Worm (Caenorhabditis elegans) whole organism, L2 larva: ENCODE data around the gene shpk-1.

Experiments
- C34F6.9 ChIP-seq: fragments of 150-350 bp; optimal IDR thresholded peaks from 2 replicates; lab custom pipeline; 2014; ENCODE audit warnings: missing biosample characterization, missing genetic modification characterization
- F13H6.1 ChIP-seq: sonication (generic microtip); optimal IDR thresholded peaks from 2 replicates; lab custom pipeline; 2016; ENCODE audit warnings: missing genetic modification characterization, missing compliant biosample characterization
- Y55F3AM.14 ChIP-seq: fragments of 200-800 bp; sonication (Bioruptor generic); optimal IDR thresholded peaks from 2 replicates; lab custom pipeline; 2018; ENCODE audit warnings: mild to moderate bottlenecking, missing genetic modification characterization, missing compliant biosample characterization
- alr-1 ChIP-seq: fragments of 150-350 bp; optimal IDR thresholded peaks from 2 replicates; lab custom pipeline; 2014; ENCODE audit warnings: missing biosample characterization, missing genetic modification characterization
- aly-2 ChIP-seq: fragments of 150-350 bp; optimal IDR thresholded peaks from 2 replicates; lab custom pipeline; 2014; ENCODE audit warnings: missing biosample characterization, missing genetic modification characterization
- blmp-1 ChIP-seq: sonication (generic microtip); optimal IDR thresholded peaks from 2 replicates; lab custom pipeline; 2017; ENCODE audit warnings: missing genetic modification characterization, mild to moderate bottlenecking, missing compliant biosample characterization, antibody characterized with exemption, moderate library complexity; ENCODE audit not compliant: insufficient read depth
- ceh-82 ChIP-seq: fragments of 150-350 bp; optimal IDR thresholded peaks from 2 replicates; lab custom pipeline; 2014; ENCODE audit warnings: missing biosample characterization, missing genetic modification characterization
- crh-2 ChIP-seq: sonication (generic microtip); optimal IDR thresholded peaks from 2 replicates; lab custom pipeline; 2017; ENCODE audit warnings: missing biosample characterization, missing genetic modification characterization
- dmd-4 ChIP-seq: sonication (generic microtip); optimal IDR thresholded peaks from 2 replicates; lab custom pipeline; 2017; ENCODE audit warnings: missing biosample characterization, missing genetic modification characterization
- elt-3 ChIP-seq: sonication (generic microtip); optimal IDR thresholded peaks from 2 replicates; lab custom pipeline; 2017; ENCODE audit warnings: missing biosample characterization, missing genetic modification characterization
- fos-1 ChIP-seq: fragments of 150-350 bp; optimal IDR thresholded peaks from 2 replicates; lab custom pipeline; 2014; ENCODE audit warnings: missing biosample characterization, missing genetic modification characterization
- gmeb-1 ChIP-seq: fragments of 150-350 bp; optimal IDR thresholded peaks from 2 replicates; lab custom pipeline; 2014; ENCODE audit warnings: missing biosample characterization, missing genetic modification characterization
- lin-11 ChIP-seq: fragments of 150-350 bp; sonication (generic microtip); optimal IDR thresholded peaks from 2 replicates; lab custom pipeline; 2014; ENCODE audit warnings: missing biosample characterization, missing genetic modification characterization, inconsistent platforms, mixed read lengths
- lin-13 ChIP-seq: fragments of 150-350 bp; optimal IDR thresholded peaks from 2 replicates; lab custom pipeline; 2014; ENCODE audit warnings: missing biosample characterization, missing genetic modification reagents, missing genetic modification characterization
- lin-39 ChIP-seq: fragments of 150-350 bp; optimal IDR thresholded peaks from 2 replicates; lab custom pipeline; 2014; ENCODE audit warnings: missing biosample characterization, missing genetic modification reagents, missing genetic modification characterization
- lsy-2 ChIP-seq, 2 experiments: fragments of 150-350 bp in 1 of 2; sonication (generic microtip) in 1 of 2; optimal IDR thresholded peaks; 2 replicates each; lab custom pipeline; 2014 to 2017; ENCODE audit warnings: missing biosample characterization in 2 of 2, missing genetic modification characterization in 2 of 2
- nhr-10 ChIP-seq: sonication (generic microtip); optimal IDR thresholded peaks from 2 replicates; lab custom pipeline; 2017; ENCODE audit warnings: missing biosample characterization, missing genetic modification characterization
- nhr-11 ChIP-seq: fragments of 150-350 bp; optimal IDR thresholded peaks from 2 replicates; lab custom pipeline; 2014; ENCODE audit warnings: missing biosample characterization, missing genetic modification characterization
- nhr-12 ChIP-seq: fragments of 150-350 bp; optimal IDR thresholded peaks from 2 replicates; lab custom pipeline; 2014; ENCODE audit warnings: missing biosample characterization, missing genetic modification characterization
- nhr-129 ChIP-seq: fragments of 150-350 bp; optimal IDR thresholded peaks from 2 replicates; lab custom pipeline; 2014; ENCODE audit warnings: missing biosample characterization, missing genetic modification characterization
- nhr-23 ChIP-seq: fragments of 150-350 bp; optimal IDR thresholded peaks from 2 replicates; lab custom pipeline; 2014; ENCODE audit warnings: missing biosample characterization, missing genetic modification reagents, missing genetic modification characterization
- nhr-25 ChIP-seq: fragments of 150-350 bp; sonication (generic microtip); optimal IDR thresholded peaks from 3 replicates; lab custom pipeline; 2014; ENCODE audit warnings: missing biosample characterization, missing genetic modification characterization
- nhr-6 ChIP-seq: fragments of 150-350 bp; optimal IDR thresholded peaks from 2 replicates; lab custom pipeline; 2014; ENCODE audit warnings: missing biosample characterization, missing genetic modification characterization
- nhr-77 ChIP-seq: fragments of 150-350 bp; optimal IDR thresholded peaks from 2 replicates; lab custom pipeline; 2014; ENCODE audit warnings: missing biosample characterization, missing genetic modification characterization
- peb-1 ChIP-seq: fragments of 150-350 bp; optimal IDR thresholded peaks from 2 replicates; lab custom pipeline; 2014; ENCODE audit warnings: missing biosample characterization, missing genetic modification characterization
- sem-4 ChIP-seq: fragments of 150-350 bp; optimal IDR thresholded peaks from 2 replicates; lab custom pipeline; 2014; ENCODE audit warnings: missing biosample characterization, missing genetic modification reagents, missing genetic modification characterization
- skn-1 ChIP-seq: sonication (generic microtip); optimal IDR thresholded peaks from 2 replicates; lab custom pipeline; 2017; ENCODE audit warnings: missing biosample characterization, missing genetic modification characterization
- sma-3 ChIP-seq: sonication (generic microtip); optimal IDR thresholded peaks from 2 replicates; lab custom pipeline; 2016; ENCODE audit warnings: missing genetic modification reagents, missing genetic modification characterization, missing compliant biosample characterization
- sma-9 ChIP-seq, 2 experiments: fragments of 150-350 bp in 1 of 2; sonication (generic microtip) in 1 of 2; optimal IDR thresholded peaks; 2 replicates each; lab custom pipeline; 2014 to 2016; ENCODE audit warnings: missing genetic modification characterization in 2 of 2, mild to moderate bottlenecking in 1 of 2, missing biosample characterization in 1 of 2, missing compliant biosample characterization in 1 of 2, missing genetic modification reagents in 1 of 2, moderate library complexity in 1 of 2
- snpc-4 ChIP-seq: fragments of 150-350 bp; optimal IDR thresholded peaks from 2 replicates; lab custom pipeline; 2014; ENCODE audit warnings: missing biosample characterization, missing genetic modification characterization
- unc-55 ChIP-seq: fragments of 150-350 bp; sonication (generic microtip); optimal IDR thresholded peaks from 3 replicates; lab custom pipeline; 2014; ENCODE audit warnings: missing biosample characterization, missing genetic modification reagents, missing genetic modification characterization
- unc-62 ChIP-seq: fragments of 150-350 bp; optimal IDR thresholded peaks from 2 replicates; lab custom pipeline; 2014; ENCODE audit warnings: missing biosample characterization, missing genetic modification reagents, missing genetic modification characterization
- zag-1 ChIP-seq: fragments of 150-350 bp; optimal IDR thresholded peaks from 2 replicates; lab custom pipeline; 2014; ENCODE audit warnings: missing biosample characterization, missing genetic modification characterization
- ztf-1 ChIP-seq: fragments of 200-800 bp; sonication (Bioruptor generic); conservative IDR thresholded peaks from 2 replicates; pipeline ENCODE4 v1.3.6; 2022; ENCODE audit warnings: missing genetic modification characterization, missing compliant biosample characterization
- ztf-11 ChIP-seq: sonication (generic microtip); optimal IDR thresholded peaks from 2 replicates; lab custom pipeline; 2017; ENCODE audit warnings: missing biosample characterization, missing genetic modification characterization
- ztf-4 ChIP-seq: fragments of 150-350 bp; optimal IDR thresholded peaks from 2 replicates; lab custom pipeline; 2014; ENCODE audit warnings: missing biosample characterization, missing genetic modification characterization

The shpk-1 gene

DNA sequence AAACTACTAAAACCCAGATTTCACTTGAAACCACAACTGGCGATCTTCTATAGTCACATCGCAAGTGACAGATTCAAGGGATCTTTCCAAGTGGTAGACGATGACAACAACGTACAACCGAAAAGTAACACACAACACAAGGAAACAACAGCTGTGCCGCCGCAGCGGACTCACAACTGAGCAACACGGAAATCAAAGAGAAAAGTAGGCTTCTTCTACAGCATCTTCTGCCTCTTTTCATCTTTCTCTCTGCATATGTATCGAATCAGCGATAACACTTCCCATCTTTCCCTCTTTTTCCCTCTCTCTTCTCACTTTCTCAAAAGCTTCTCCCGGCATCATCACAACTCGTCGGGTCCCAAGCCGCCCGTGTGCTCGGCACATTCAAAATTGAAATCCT is 9.0 kb downstream of the shpk-1 start, which contains the start of gene T12D8.9:
Gene T12D8.9 (plus strand): TSS at position 312 of the 400 bp plus-strand sequence.
- TF ChIP-seq nhr-129 (tag; lab: Kevin White, UChicago) (peak; percentile 67), sem-4 (tag; lab: Kevin White, UChicago) (no peak), F13H6.1 (tag; lab: Kevin White, UChicago) (peak; percentile 67), lsy-2 (tag; optimal IDR thresholded peaks at IDR 0.05; lab: Kevin White, UChicago) (peak in 1 of 2 experiments; percentile 3), ztf-4 (tag; lab: Kevin White, UChicago) (no peak), gmeb-1 (no peak), sma-9 (GFP tag; optimal IDR thresholded peaks at IDR 0.05; lab: Kevin White, UChicago) (peak; percentile 43), sma-9 (tag; optimal IDR thresholded peaks at IDR 0.05; lab: Kevin White, UChicago) (no peak)
- TF ChIP-seq, all 48 proteins: peak for 4

DNA sequence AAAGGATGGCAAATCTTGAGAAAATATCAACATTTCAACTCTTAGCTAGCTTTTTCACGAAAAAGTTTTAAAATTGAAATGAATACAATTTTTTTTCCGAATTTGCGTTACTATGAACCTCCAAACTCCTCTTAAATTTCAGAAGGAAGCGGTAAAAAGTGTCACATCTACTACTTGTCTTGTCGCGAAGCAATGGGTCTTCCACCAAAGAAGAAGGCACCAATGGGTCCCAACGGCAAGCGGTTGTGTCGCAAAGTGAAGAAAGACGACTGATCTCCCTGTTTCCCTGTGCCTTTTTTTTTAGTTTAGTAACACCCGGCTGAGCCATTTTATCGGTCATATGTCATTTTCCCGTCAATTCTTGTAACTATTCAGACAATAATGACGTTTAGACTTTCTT is 13.2 kb downstream of the shpk-1 start:
- TF ChIP-seq elt-3: no peak

DNA sequence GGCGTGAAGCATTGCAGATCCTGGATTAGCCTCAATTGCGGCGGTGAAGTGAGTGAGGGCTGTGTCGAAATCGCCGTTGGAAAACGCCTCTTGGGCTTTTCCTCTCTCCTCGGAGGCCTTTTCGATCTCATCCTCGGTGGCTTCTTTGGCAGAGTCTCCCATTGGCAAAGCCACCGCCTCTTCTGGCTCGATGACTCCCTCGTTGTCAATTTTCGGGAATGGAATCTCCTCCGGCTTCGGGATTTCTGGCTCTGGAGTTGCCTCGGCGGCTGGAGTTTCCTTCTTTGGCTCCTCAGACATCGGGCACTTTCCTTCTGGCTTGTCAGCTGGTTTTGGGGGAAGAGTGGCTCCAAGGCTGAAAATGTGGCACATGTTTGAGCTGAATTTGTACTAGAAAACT is 13.9 kb downstream of the shpk-1 start:
- no peak for TF ChIP-seq nhr-6
- no peak for TF ChIP-seq skn-1 (tag; lab: Kevin White, UChicago)
- TF ChIP-seq snpc-4 (tag; lab: Kevin White, UChicago): no peak
- no peak for TF ChIP-seq ztf-1 (GFP tag; lab: Robert Waterston, UW)

DNA sequence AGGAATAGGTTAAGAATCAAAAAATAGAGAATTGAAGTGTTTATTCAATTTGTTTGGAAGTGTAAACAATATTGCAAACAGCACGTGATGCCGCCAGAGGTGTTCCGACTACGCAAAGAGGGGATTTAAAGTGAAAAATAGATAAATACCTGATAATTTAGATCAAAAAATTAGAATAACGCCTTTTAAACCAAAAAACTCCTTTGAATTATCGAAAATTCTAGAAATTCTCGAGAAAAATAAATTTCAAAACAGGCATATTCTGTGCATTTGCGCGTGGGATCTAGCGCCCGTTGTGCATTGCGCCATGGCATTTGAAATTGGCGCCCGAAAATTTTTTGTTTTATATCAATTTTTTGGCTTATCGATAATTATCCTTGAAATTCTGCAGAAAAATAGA is 14.4 kb downstream of the shpk-1 start, which contains the start of gene hip-1:
Gene hip-1 (minus strand): TSS at position 225 of the 400 bp plus-strand sequence.
- TF ChIP-seq ztf-11 (tag; lab: Kevin White, UChicago): no peak
- TF ChIP-seq C34F6.9 (tag; lab: Kevin White, UChicago): peak; percentile 83
- peak; percentile 2 for TF ChIP-seq lin-11 (tag; lab: Kevin White, UChicago)
- TF ChIP-seq sem-4 (tag; lab: Kevin White, UChicago): no peak
- TF ChIP-seq F13H6.1 (tag; lab: Kevin White, UChicago): peak; percentile 44
- peak; percentile 68 for TF ChIP-seq unc-55 (GFP tag; lab: Kevin White, UChicago)
- peak; percentile 18 to 69 for TF ChIP-seq lsy-2 (tag; optimal IDR thresholded peaks at IDR 0.05; lab: Kevin White, UChicago)
- TF ChIP-seq unc-62 (GFP tag; lab: Kevin White, UChicago): no peak
- peak; percentile 59 for TF ChIP-seq crh-2 (tag; lab: Kevin White, UChicago)
- TF ChIP-seq blmp-1: no peak
- no peak for TF ChIP-seq ztf-4 (tag; lab: Kevin White, UChicago)
- TF ChIP-seq ceh-82 (tag; lab: Kevin White, UChicago): no peak
- peak; percentile 65 for TF ChIP-seq gmeb-1
- TF ChIP-seq elt-3: no peak
- peak; percentile 19 for TF ChIP-seq sma-9 (GFP tag; optimal IDR thresholded peaks at IDR 0.05; lab: Kevin White, UChicago)
- no peak for TF ChIP-seq sma-9 (tag; optimal IDR thresholded peaks at IDR 0.05; lab: Kevin White, UChicago)
- no peak for TF ChIP-seq aly-2
- TF ChIP-seq lin-13 (GFP tag; lab: Kevin White, UChicago): peak; percentile 31
- no peak for TF ChIP-seq nhr-10 (tag; lab: Kevin White, UChicago)
- TF ChIP-seq Y55F3AM.14: no peak
- no peak for TF ChIP-seq dmd-4
- TF ChIP-seq snpc-4 (tag; lab: Kevin White, UChicago): peak; percentile 35
- TF ChIP-seq nhr-25 (tag; lab: Kevin White, UChicago): peak; percentile 6
- TF ChIP-seq alr-1 (tag; lab: Kevin White, UChicago): no peak
- no peak for TF ChIP-seq peb-1 (tag; lab: Kevin White, UChicago)

DNA sequence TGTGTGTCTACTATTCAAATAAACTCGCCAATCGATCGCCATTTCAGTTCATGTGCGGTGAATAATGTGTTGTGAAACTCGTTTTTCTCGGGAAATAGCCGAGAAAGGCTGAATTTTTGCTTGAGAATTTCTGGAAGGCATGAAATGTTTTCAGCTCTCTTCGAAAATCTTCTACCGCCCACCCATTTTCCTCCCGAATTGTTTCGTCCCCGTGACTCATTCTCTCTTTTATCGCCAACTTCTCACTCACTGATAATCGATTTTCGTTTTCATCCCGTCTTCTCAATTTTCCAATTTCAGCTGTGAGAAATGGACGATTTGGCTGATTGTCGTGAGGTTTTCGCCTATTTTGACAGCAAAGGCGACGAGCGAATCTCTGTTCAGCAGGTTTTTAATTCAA is 15.2 kb downstream of the shpk-1 start, which contains the start of gene mlc-5:
Gene mlc-5 (plus strand): TSS at position 301 of the 400 bp plus-strand sequence.
- TF ChIP-seq sma-3 (GFP tag; lab: Kevin White, UChicago) (no peak), nhr-23 (tag; lab: Kevin White, UChicago) (no peak), nhr-25 (tag; lab: Kevin White, UChicago) (no peak), unc-62 (GFP tag; lab: Kevin White, UChicago) (no peak), zag-1 (tag; lab: Kevin White, UChicago) (no peak), crh-2 (tag; lab: Kevin White, UChicago) (no peak), fos-1 (tag; lab: Kevin White, UChicago) (no peak), nhr-77 (no peak), lin-11 (tag; lab: Kevin White, UChicago) (no peak), unc-55 (GFP tag; lab: Kevin White, UChicago) (no peak), ztf-1 (GFP tag; lab: Robert Waterston, UW) (no peak), nhr-11 (no peak), lin-39 (tag; lab: Kevin White, UChicago) (no peak), peb-1 (tag; lab: Kevin White, UChicago) (no peak), nhr-12 (no peak), gmeb-1 (no peak), lsy-2 (tag; optimal IDR thresholded peaks at IDR 0.05; lab: Kevin White, UChicago) (no peak)
